Fruit fly (Drosophila melanogaster) whole organism, embryonic: ENCODE measurements around the gene CG3097.

Experiments used
- CG18011 ChIP-seq: fragments of 200-800 bp; sonication (Bioruptor generic); optimal IDR thresholded peaks from 2 replicates; lab custom pipeline; 2017; ENCODE audit warnings: missing biosample characterization, missing genetic modification characterization, mild to moderate bottlenecking, moderate library complexity, missing genotype
- HmgZ ChIP-seq: fragments of 200-800 bp; sonication (Bioruptor generic); optimal IDR thresholded peaks from 2 replicates; lab custom pipeline; 2018; ENCODE audit warnings: missing biosample characterization, mild to moderate bottlenecking, missing genetic modification characterization
- Oaz ChIP-seq: fragments of 200-800 bp; sonication (Bioruptor generic); IDR thresholded peaks from 2 replicates; pipeline ENCODE4 v1.3.6; 2022; ENCODE audit warnings: missing biosample characterization, missing genetic modification characterization

DNA sequence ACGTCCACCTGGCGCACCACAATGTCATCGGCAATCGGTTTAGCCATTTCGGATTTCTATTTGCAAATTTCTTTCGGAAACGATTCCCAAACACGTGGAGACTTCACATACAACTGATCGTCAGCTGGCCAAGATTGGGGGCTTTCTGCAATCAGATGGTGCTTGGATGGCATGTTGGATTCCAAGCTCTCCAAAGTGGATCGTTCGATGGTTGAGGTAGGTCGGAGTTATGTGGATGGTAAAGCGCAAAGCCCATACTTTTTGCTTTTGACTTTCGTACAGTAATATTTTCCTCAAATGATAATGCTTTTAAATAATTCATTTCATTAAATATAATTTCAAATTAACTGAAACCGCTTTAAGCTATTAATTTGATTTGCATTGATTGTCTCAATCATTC, 45.1 kb upstream of the CG3097 start, which contains the start of gene AgmNAT:
- TF ChIP-seq HmgZ (tag; lab: Kevin White, UChicago) (no peak), Oaz (no peak), CG18011 (GFP tag; lab: Kevin White, UChicago) (no peak)
